Worm (Caenorhabditis elegans): ENCODE data around the gene R02F11.3.

The R02F11.3 gene

DNA sequence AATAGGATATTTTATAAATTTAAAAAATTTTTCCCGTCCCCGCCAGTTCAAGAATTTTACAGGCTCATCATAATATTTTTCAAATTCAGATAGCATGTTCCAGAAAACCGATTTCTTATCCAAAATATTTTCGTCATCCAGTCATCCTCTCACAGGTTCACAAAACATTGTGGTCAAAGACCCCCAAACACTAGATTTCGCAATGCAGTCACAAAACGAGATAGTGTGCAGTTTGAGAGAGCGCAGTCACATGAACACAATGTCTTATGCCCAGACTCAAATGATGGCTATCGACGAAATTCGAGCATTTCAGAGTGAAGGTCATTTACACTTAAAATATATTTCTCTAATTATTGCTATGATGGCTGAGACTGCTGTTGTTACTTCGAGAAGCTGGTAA, 38.8 kb upstream of the R02F11.3 start, which contains the start of gene abhd-5.2 (continued):
- no peak for TF ChIP-seq pqm-1 (tag; optimal IDR thresholded peaks at IDR 0.05)
- peak in 1 of 2 experiments; percentile 59 for TF ChIP-seq mdl-1 (tag; optimal IDR thresholded peaks at IDR 0.05)
- TF ChIP-seq ztf-11 (tag; optimal IDR thresholded peaks at IDR 0.05) = no peak
- peak; percentile 79 for TF ChIP-seq skn-1 (tag; optimal IDR thresholded peaks at IDR 0.05)
- peak; percentile 63 for TF ChIP-seq nhr-237 (tag; optimal IDR thresholded peaks at IDR 0.05)
- peak; percentile 12 for TF ChIP-seq F16B12.6 (tag; optimal IDR thresholded peaks at IDR 0.05)
- TF ChIP-seq egl-27 (tag; optimal IDR thresholded peaks at IDR 0.05) = no peak
- peak; percentile 32 for TF ChIP-seq jun-1 (tag; optimal IDR thresholded peaks at IDR 0.05)
- TF ChIP-seq lin-39 (tag; optimal IDR thresholded peaks at IDR 0.05) = no peak
- no peak for TF ChIP-seq ces-1 (GFP tag; optimal IDR thresholded peaks at IDR 0.05)
- TF ChIP-seq lir-3 (tag; optimal IDR thresholded peaks at IDR 0.05; ENCODE audit: poor library complexity) = no peak
- TF ChIP-seq aha-1 (tag; optimal IDR thresholded peaks at IDR 0.05) = no peak
- TF ChIP-seq elt-2 (tag; optimal IDR thresholded peaks at IDR 0.05) = no peak
- peak; percentile 55 to 60 for TF ChIP-seq efl-1 (optimal IDR thresholded peaks at IDR 0.05)
- peak in 1 of 2 experiments; percentile 50 for TF ChIP-seq efl-1 (GFP tag; optimal IDR thresholded peaks at IDR 0.05 in 1 of 2)
- peak; percentile 14 for TF ChIP-seq xbp-1 (tag; optimal IDR thresholded peaks at IDR 0.05)
- TF ChIP-seq C34B4.2 (tag; optimal IDR thresholded peaks at IDR 0.05) = no peak
- no peak for TF ChIP-seq alr-1 (tag; optimal IDR thresholded peaks at IDR 0.05; ENCODE audit: borderline replicate concordance)
- no peak for TF ChIP-seq sox-4 (tag; optimal IDR thresholded peaks at IDR 0.05)
- TF ChIP-seq fos-1 (tag; optimal IDR thresholded peaks at IDR 0.05) = no peak
- peak; percentile 46 to 76 for TF ChIP-seq lin-35 (GFP tag; optimal IDR thresholded peaks at IDR 0.05)
- TF ChIP-seq ceh-90 (tag; optimal IDR thresholded peaks at IDR 0.05) = no peak
- no peak for TF ChIP-seq grh-1 (GFP tag; IDR thresholded peaks at IDR 0.05)
- TF ChIP-seq zag-1 (tag; optimal IDR thresholded peaks at IDR 0.05) = no peak
- no peak for TF ChIP-seq unc-62 (GFP tag; optimal IDR thresholded peaks at IDR 0.05)
- TF ChIP-seq ets-5 (GFP tag; IDR thresholded peaks at IDR 0.05) = no peak
- TF ChIP-seq nhr-20 (tag; optimal IDR thresholded peaks at IDR 0.05) = peak; percentile 70
- no peak for TF ChIP-seq hlh-17 (GFP tag; optimal IDR thresholded peaks at IDR 0.05; ENCODE audit: borderline replicate concordance)
- no peak for TF ChIP-seq nhr-76 (tag; optimal IDR thresholded peaks at IDR 0.05)
- no peak for TF ChIP-seq egl-13 (tag; optimal IDR thresholded peaks at IDR 0.05)
- no peak for TF ChIP-seq ceh-63 (GFP tag; optimal IDR thresholded peaks at IDR 0.05)
- peak; percentile 21 for TF ChIP-seq nhr-90 (tag; optimal IDR thresholded peaks at IDR 0.05; ENCODE audit: poor library complexity)
- TF ChIP-seq snu-23 (GFP tag; optimal IDR thresholded peaks at IDR 0.05) = peak; percentile 78
- no peak for TF ChIP-seq C04F5.9 (tag; optimal IDR thresholded peaks at IDR 0.05)
- TF ChIP-seq isw-1 (GFP tag; IDR thresholded peaks at IDR 0.05) = peak; percentile 39
- TF ChIP-seq C16A3.4 (tag; optimal IDR thresholded peaks at IDR 0.05) = peak; percentile 9

- no peak for TF ChIP-seq lin-35 (GFP tag; optimal IDR thresholded peaks at IDR 0.05)
- no peak for TF ChIP-seq elt-2 (tag; optimal IDR thresholded peaks at IDR 0.05)
- no peak for TF ChIP-seq unc-130 (tag; optimal IDR thresholded peaks at IDR 0.05)
- TF ChIP-seq tlp-1 (tag; optimal IDR thresholded peaks at IDR 0.05) = no peak
- no peak for TF ChIP-seq nhr-12 (tag; optimal IDR thresholded peaks at IDR 0.05)
- TF ChIP-seq snpc-4 (tag; optimal IDR thresholded peaks at IDR 0.05) = no peak
- no peak for TF ChIP-seq nhr-71 (tag; optimal IDR thresholded peaks at IDR 0.05)
These were observed 36.8 kb upstream of the R02F11.3 start, which contains the start of the genes cwp-2 and cwp-3 for ce11 chrV:4842544-4842943. Gene cwp-2 (minus strand): TSS chrV:4842644. Gene cwp-3 (plus strand): TSS chrV:4842836.

ce11 chrV:4841179-4841578, 35.4 kb upstream of the R02F11.3 start, which contains the start of gene cwp-1:
Gene cwp-1 (minus strand): TSS chrV:4841279.
- no peak for TF ChIP-seq unc-62 (GFP tag; optimal IDR thresholded peaks at IDR 0.05)
- TF ChIP-seq nhr-11 (tag; optimal IDR thresholded peaks at IDR 0.05) = no peak
- no peak for TF ChIP-seq fkh-8 (tag; optimal IDR thresholded peaks at IDR 0.05)
- no peak for TF ChIP-seq mef-2 (tag; optimal IDR thresholded peaks at IDR 0.05)
- TF ChIP-seq swsn-7 (tag; optimal IDR thresholded peaks at IDR 0.05) = no peak
- no peak for TF ChIP-seq nhr-237 (tag; optimal IDR thresholded peaks at IDR 0.05)
